Worm (Caenorhabditis elegans) whole organism, early embryonic: ENCODE data around the gene srh-75.

Source experiments
- B0310.2 ChIP-seq: sonication (generic microtip); optimal IDR thresholded peaks from 2 replicates; lab custom pipeline; 2016; ENCODE audit warnings: mild to moderate bottlenecking, missing genetic modification characterization, missing compliant biosample characterization
- F13C5.2 ChIP-seq: sonication (generic microtip); optimal IDR thresholded peaks from 2 replicates; lab custom pipeline; 2017; ENCODE audit warnings: mild to moderate bottlenecking, missing genetic modification characterization, inconsistent platforms, missing compliant biosample characterization
- aly-1 ChIP-seq: sonication (generic microtip); optimal IDR thresholded peaks from 2 replicates; lab custom pipeline; 2016; ENCODE audit warnings: missing genetic modification characterization, missing compliant biosample characterization
- ama-1 ChIP-seq: fragments of 150-350 bp; optimal IDR thresholded peaks from 2 replicates; lab custom pipeline; 2014
- ceh-13 ChIP-seq: fragments of 200-800 bp; sonication (Bioruptor generic); optimal IDR thresholded peaks from 2 replicates; lab custom pipeline; 2018; ENCODE audit warnings: mild to moderate bottlenecking, missing genetic modification characterization, missing compliant biosample characterization
- ceh-36 ChIP-seq: sonication (generic microtip); optimal IDR thresholded peaks from 2 replicates; lab custom pipeline; 2016; ENCODE audit warnings: missing genetic modification characterization, inconsistent platforms, missing compliant biosample characterization
- ets-7 ChIP-seq: sonication (generic microtip); optimal IDR thresholded peaks from 2 replicates; lab custom pipeline; 2016; ENCODE audit warnings: missing genotype, missing genetic modification characterization, missing compliant biosample characterization
- flt-1 ChIP-seq: fragments of 200-800 bp; sonication (Bioruptor generic); IDR thresholded peaks from 2 replicates; pipeline ENCODE4 v1.3.6; 2022; ENCODE audit warnings: missing genetic modification characterization, missing compliant biosample characterization
- hmbx-1 ChIP-seq: sonication (generic microtip); optimal IDR thresholded peaks from 2 replicates; lab custom pipeline; 2016; ENCODE audit warnings: mild to moderate bottlenecking, missing genetic modification characterization, missing compliant biosample characterization
- hmg-4 ChIP-seq: fragments of 200-800 bp; sonication (Bioruptor generic); optimal IDR thresholded peaks from 2 replicates; lab custom pipeline; 2018; ENCODE audit warnings: mild to moderate bottlenecking, missing genetic modification characterization, missing compliant biosample characterization
- hnd-1 ChIP-seq: sonication (generic microtip); optimal IDR thresholded peaks from 2 replicates; lab custom pipeline; 2016; ENCODE audit warnings: missing genetic modification characterization, missing compliant biosample characterization
- pes-1 ChIP-seq: fragments of 200-800 bp; sonication (Bioruptor generic); IDR thresholded peaks from 2 replicates; pipeline ENCODE4 v1.3.6; 2022; ENCODE audit warnings: missing genetic modification reagents, missing genetic modification characterization, missing compliant biosample characterization
- scrt-1 ChIP-seq: fragments of 200-800 bp; sonication (Bioruptor generic); IDR thresholded peaks from 2 replicates; pipeline ENCODE4 v1.3.6; 2022; ENCODE audit warnings: missing genetic modification characterization, missing compliant biosample characterization
- sea-1 ChIP-seq: fragments of 200-800 bp; sonication (Bioruptor generic); conservative IDR thresholded peaks from 2 replicates; pipeline ENCODE4 v1.3.6; 2022; ENCODE audit warnings: missing genetic modification characterization, missing compliant biosample characterization
- tbx-11 ChIP-seq: fragments of 200-800 bp; sonication (Bioruptor generic); IDR thresholded peaks from 2 replicates; pipeline ENCODE4 v1.3.6; 2022; ENCODE audit warnings: missing genetic modification characterization, missing compliant biosample characterization
- tbx-37 ChIP-seq: fragments of 200-800 bp; sonication (Bioruptor generic); conservative IDR thresholded peaks from 2 replicates; pipeline ENCODE4 v1.3.6; 2022; ENCODE audit warnings: missing genetic modification reagents, missing genetic modification characterization, missing compliant biosample characterization
- tra-4 ChIP-seq: sonication (generic microtip); optimal IDR thresholded peaks from 2 replicates; lab custom pipeline; 2017; ENCODE audit warnings: missing genetic modification characterization, missing compliant biosample characterization

The srh-75 gene

DNA sequence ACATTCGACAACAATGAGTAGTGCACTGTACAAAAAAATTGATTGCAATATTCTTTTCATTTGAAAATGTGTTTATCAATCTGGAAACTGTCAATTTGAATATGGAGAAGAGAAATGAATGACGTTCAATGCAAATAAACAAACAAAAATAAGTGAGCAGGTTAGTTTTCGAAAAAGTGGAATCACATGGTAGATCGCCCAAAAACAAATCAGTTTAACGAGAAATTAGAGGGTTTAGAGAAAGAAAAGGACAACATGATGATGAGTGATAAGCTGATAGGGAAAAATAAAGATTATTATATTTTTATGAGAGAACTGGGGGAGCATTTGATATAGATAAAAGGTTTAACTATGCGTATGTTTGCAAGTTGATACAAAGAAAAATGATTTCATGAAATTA is 12.3 kb upstream of the srh-75 start, which contains the start of gene T04C12.8:
Gene T04C12.8 (minus strand): TSS at position 82 of the 400 bp plus-strand sequence.
- TF ChIP-seq tbx-11 (no peak), tra-4 (no peak), ceh-13 (no peak), aly-1 (tag; lab: Kevin White, UChicago) (no peak), tbx-37 (no peak), F13C5.2 (tag; lab: Kevin White, UChicago) (no peak), B0310.2 (tag; lab: Kevin White, UChicago) (no peak), hnd-1 (tag; lab: Kevin White, UChicago) (no peak), ceh-36 (no peak), flt-1 (no peak), pes-1 (no peak), ama-1 (lab: Kevin White, UChicago) (no peak), hmg-4 (GFP tag; lab: Kevin White, UChicago) (no peak), scrt-1 (no peak), hmbx-1 (no peak), sea-1 (GFP tag; lab: Robert Waterston, UW) (no peak), ets-7 (no peak)

DNA sequence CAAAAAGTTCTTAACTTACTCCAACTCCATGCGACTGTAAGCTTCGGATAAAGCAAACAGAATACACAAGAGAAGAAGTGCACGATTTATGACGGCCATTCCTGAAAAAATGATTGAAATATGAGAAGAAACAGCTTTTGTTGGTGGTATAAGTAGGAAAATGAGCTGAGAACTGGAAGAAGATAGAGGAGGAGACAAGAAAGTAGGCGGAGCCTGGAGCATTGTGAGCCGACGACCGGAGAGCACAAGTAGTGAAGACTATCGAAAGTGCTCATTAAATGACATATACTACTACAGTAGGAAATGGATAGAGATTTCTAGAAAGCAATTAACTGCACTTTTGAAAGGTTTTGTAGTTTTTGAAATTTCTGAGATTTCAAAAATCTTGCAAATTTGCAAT is 8.6 kb upstream of the srh-75 start, which contains the start of gene nlp-80:
Gene nlp-80 (minus strand): TSS at position 101 of the 400 bp plus-strand sequence.
- no peak for TF ChIP-seq ama-1 (lab: Kevin White, UChicago)
- TF ChIP-seq ceh-13: no peak
- no peak for TF ChIP-seq aly-1 (tag; lab: Kevin White, UChicago)
- TF ChIP-seq tbx-11: no peak
- no peak for TF ChIP-seq F13C5.2 (tag; lab: Kevin White, UChicago)
- TF ChIP-seq tra-4: no peak

DNA sequence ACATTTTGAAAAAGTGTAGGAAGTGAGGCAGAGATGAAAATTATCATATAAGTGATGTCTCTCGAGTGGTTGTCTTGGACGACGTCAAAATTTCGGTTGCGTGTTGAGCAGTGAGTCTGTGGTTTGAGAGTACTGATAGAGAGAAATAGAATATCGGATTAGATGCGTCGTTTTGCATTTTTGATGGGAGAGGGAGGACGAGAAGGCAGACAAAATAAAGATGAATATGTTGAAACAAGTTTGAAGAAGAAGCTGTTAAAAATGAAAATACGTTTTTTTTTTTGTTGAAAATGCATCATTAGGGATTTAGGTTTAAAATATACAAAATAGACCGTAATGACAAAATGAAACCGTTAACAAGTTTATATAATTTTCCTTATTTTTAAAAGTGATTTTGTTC is 6.2 kb upstream of the srh-75 start, which contains the start of gene T04C12.9:
Gene T04C12.9 (minus strand): TSS at position 101 of the 400 bp plus-strand sequence.
- no peak for TF ChIP-seq F13C5.2 (tag; lab: Kevin White, UChicago)
- no peak for TF ChIP-seq B0310.2 (tag; lab: Kevin White, UChicago)
- TF ChIP-seq ceh-13: no peak
- no peak for TF ChIP-seq hnd-1 (tag; lab: Kevin White, UChicago)
- TF ChIP-seq ets-7: no peak
- TF ChIP-seq tbx-37: no peak
- no peak for TF ChIP-seq hmg-4 (GFP tag; lab: Kevin White, UChicago)
- TF ChIP-seq aly-1 (tag; lab: Kevin White, UChicago): no peak
- no peak for TF ChIP-seq ama-1 (lab: Kevin White, UChicago)
- TF ChIP-seq pes-1: no peak
- no peak for TF ChIP-seq sea-1 (GFP tag; lab: Robert Waterston, UW)
- TF ChIP-seq flt-1: no peak

DNA sequence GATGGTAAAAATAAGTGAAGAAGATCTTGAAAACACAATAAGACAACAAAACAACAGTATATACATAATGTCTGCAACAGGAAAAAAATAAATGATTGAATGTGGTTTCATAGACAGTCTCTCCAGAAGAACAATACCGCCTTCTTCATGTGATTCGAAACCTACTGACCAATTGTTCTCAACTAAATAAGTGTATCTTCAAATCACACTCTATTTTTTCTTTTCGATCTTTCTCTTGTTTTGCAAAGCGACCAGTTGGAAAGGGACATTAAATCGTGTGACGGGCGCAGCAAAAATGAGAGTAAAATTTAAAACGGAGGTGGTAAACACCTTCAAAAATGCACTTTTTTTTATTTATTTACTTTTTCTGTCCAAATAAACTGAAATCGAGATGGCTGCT is 4.9 kb upstream of the srh-75 start:
- TF ChIP-seq tra-4 (no peak), scrt-1 (no peak), tbx-37 (no peak), ceh-13 (no peak), flt-1 (no peak), sea-1 (GFP tag; lab: Robert Waterston, UW) (no peak), hmbx-1 (no peak), tbx-11 (no peak), ets-7 (no peak), aly-1 (tag; lab: Kevin White, UChicago) (no peak), F13C5.2 (tag; lab: Kevin White, UChicago) (no peak), hmg-4 (GFP tag; lab: Kevin White, UChicago) (no peak), B0310.2 (tag; lab: Kevin White, UChicago) (no peak), ceh-36 (no peak), pes-1 (no peak), ama-1 (lab: Kevin White, UChicago) (no peak), hnd-1 (tag; lab: Kevin White, UChicago) (no peak)

ce11 chrV:11060239-11060984 is 3.5 kb upstream of the srh-75 start, which contains the start of gene T04C12.11:
Gene T04C12.11 (minus strand): TSS chrV:11060289.
- TF ChIP-seq sea-1 (GFP tag; lab: Robert Waterston, UW) (no peak), hmg-4 (GFP tag; lab: Kevin White, UChicago) (no peak), ceh-13 (no peak), pes-1 (no peak), hmbx-1 (no peak), tra-4 (no peak), hnd-1 (tag; lab: Kevin White, UChicago) (no peak), F13C5.2 (tag; lab: Kevin White, UChicago) (no peak), scrt-1 (no peak), tbx-11 (no peak), flt-1 (no peak)

ce11 chrV:11059180-11059579 is 2.2 kb upstream of the srh-75 start, which contains the start of gene T04C12.1:
Gene T04C12.1 (minus strand): TSS chrV:11059269.
- TF ChIP-seq B0310.2 (tag; lab: Kevin White, UChicago): no peak
- no peak for TF ChIP-seq hmg-4 (GFP tag; lab: Kevin White, UChicago)
- TF ChIP-seq pes-1: no peak

ce11 chrV:11056484-11056883 is 459 bp downstream of the srh-75 start:
- TF ChIP-seq sea-1 (GFP tag; lab: Robert Waterston, UW): no peak
- no peak for TF ChIP-seq scrt-1
- TF ChIP-seq tbx-11: no peak
- TF ChIP-seq aly-1 (tag; lab: Kevin White, UChicago): no peak
- no peak for TF ChIP-seq tbx-37
- TF ChIP-seq F13C5.2 (tag; lab: Kevin White, UChicago): no peak
- no peak for TF ChIP-seq hmg-4 (GFP tag; lab: Kevin White, UChicago)
- no peak for TF ChIP-seq tra-4
- TF ChIP-seq flt-1: no peak
- TF ChIP-seq ama-1 (lab: Kevin White, UChicago): no peak
- no peak for TF ChIP-seq B0310.2 (tag; lab: Kevin White, UChicago)
- no peak for TF ChIP-seq pes-1
- no peak for TF ChIP-seq ets-7
- no peak for TF ChIP-seq hmbx-1
- no peak for TF ChIP-seq hnd-1 (tag; lab: Kevin White, UChicago)
- TF ChIP-seq ceh-36: no peak
- no peak for TF ChIP-seq ceh-13

- TF ChIP-seq flt-1 (no peak), ceh-36 (no peak), sea-1 (GFP tag; lab: Robert Waterston, UW) (no peak), F13C5.2 (tag; lab: Kevin White, UChicago) (no peak), scrt-1 (no peak), hmbx-1 (no peak), ceh-13 (no peak)
These were observed 3.1 kb downstream of the srh-75 start, which contains the start of gene T04C12.7 for ce11 chrV:11053827-11054226. Gene T04C12.7 (plus strand): TSS chrV:11054127.
